Fruit fly (Drosophila melanogaster) whole organism, embryonic: ENCODE results near the gene CG17738.

ENCODE experiments used
- Asciz ChIP-seq: fragments of 200-800 bp; sonication (Bioruptor generic); optimal IDR thresholded peaks from 2 replicates; lab custom pipeline; 2017; ENCODE audit warnings: missing biosample characterization, mild to moderate bottlenecking, missing genetic modification characterization, missing genetic modification reagents
- Atf3 ChIP-seq: fragments of 200-800 bp; sonication (Bioruptor generic); optimal IDR thresholded peaks from 3 replicates; lab custom pipeline; 2016; ENCODE audit warnings: missing biosample characterization, missing genetic modification characterization
- CG10565 ChIP-seq: fragments of 200-800 bp; sonication (Bioruptor generic); optimal IDR thresholded peaks from 3 replicates; lab custom pipeline; 2016; ENCODE audit warnings: missing biosample characterization, mild to moderate bottlenecking, missing genetic modification characterization
- CG12236 ChIP-seq: fragments of 200-800 bp; sonication (Bioruptor generic); optimal IDR thresholded peaks from 2 replicates; lab custom pipeline; 2016; ENCODE audit warnings: missing biosample characterization, missing genetic modification characterization
- CG12299 ChIP-seq: fragments of 200-800 bp; sonication (Bioruptor generic); optimal IDR thresholded peaks from 2 replicates; lab custom pipeline; 2018; ENCODE audit warnings: missing biosample characterization, mild to moderate bottlenecking, missing genetic modification characterization
- CG15011 ChIP-seq: fragments of 200-800 bp; sonication (Bioruptor generic); optimal IDR thresholded peaks from 3 replicates; lab custom pipeline; 2018; ENCODE audit warnings: missing biosample characterization, mild to moderate bottlenecking, missing genetic modification characterization
- CG15073 ChIP-seq: fragments of 200-800 bp; sonication (Bioruptor generic); optimal IDR thresholded peaks from 2 replicates; lab custom pipeline; 2016; ENCODE audit warnings: missing biosample characterization, missing genetic modification characterization
- CG17612 ChIP-seq: fragments of 200-800 bp; sonication (Bioruptor generic); IDR thresholded peaks from 2 replicates; pipeline ENCODE4 v1.3.6; 2022; ENCODE audit warnings: missing biosample characterization, missing genetic modification characterization
- CG18011 ChIP-seq: fragments of 200-800 bp; sonication (Bioruptor generic); optimal IDR thresholded peaks from 2 replicates; lab custom pipeline; 2017; ENCODE audit warnings: missing biosample characterization, missing genetic modification characterization, mild to moderate bottlenecking, moderate library complexity, missing genotype
- CG1832 ChIP-seq: fragments of 200-800 bp; sonication (Bioruptor generic); optimal IDR thresholded peaks from 2 replicates; lab custom pipeline; 2017; ENCODE audit warnings: missing biosample characterization, mild to moderate bottlenecking, missing genetic modification characterization, inconsistent platforms
- CG2889 ChIP-seq: fragments of 200-800 bp; sonication (Bioruptor generic); IDR thresholded peaks from 3 replicates; pipeline ENCODE4 v1.3.6; 2022; ENCODE audit warnings: missing biosample characterization, missing genetic modification characterization
- CG30403 ChIP-seq: fragments of 200-800 bp; sonication (Bioruptor generic); optimal IDR thresholded peaks from 3 replicates; lab custom pipeline; 2016; ENCODE audit warnings: missing biosample characterization, missing genetic modification characterization
- CG31365 ChIP-seq: fragments of 200-800 bp; sonication (Bioruptor generic); optimal IDR thresholded peaks from 2 replicates; lab custom pipeline; 2018; ENCODE audit warnings: missing biosample characterization, mild to moderate bottlenecking, missing genetic modification characterization
- CG3163 ChIP-seq: fragments of 200-800 bp; sonication (Bioruptor generic); optimal IDR thresholded peaks from 3 replicates; lab custom pipeline; 2016; ENCODE audit warnings: missing biosample characterization, missing genetic modification characterization
- CG34224 ChIP-seq: fragments of 200-800 bp; sonication (Bioruptor generic); IDR thresholded peaks from 3 replicates; pipeline ENCODE4 v1.3.6; 2022; ENCODE audit warnings: missing biosample characterization, missing genetic modification characterization; ENCODE audit not compliant: partially characterized antibody
- CG34376 ChIP-seq: fragments of 200-800 bp; sonication (Bioruptor generic); optimal IDR thresholded peaks from 2 replicates; lab custom pipeline; 2018; ENCODE audit warnings: missing biosample characterization, mild to moderate bottlenecking, missing genetic modification characterization
- CG43689 ChIP-seq: fragments of 200-800 bp; sonication (Bioruptor generic); IDR thresholded peaks from 2 replicates; pipeline ENCODE4 v1.3.6; 2022; ENCODE audit warnings: missing biosample characterization, missing genetic modification characterization
- CG4707 ChIP-seq: fragments of 200-800 bp; sonication (Bioruptor generic); optimal IDR thresholded peaks from 2 replicates; lab custom pipeline; 2018; ENCODE audit warnings: missing biosample characterization, mild to moderate bottlenecking, missing genetic modification characterization, moderate library complexity
- CG6854 ChIP-seq: fragments of 200-800 bp; sonication (Bioruptor generic); optimal IDR thresholded peaks from 3 replicates; lab custom pipeline; 2017; ENCODE audit warnings: missing biosample characterization, mild to moderate bottlenecking, missing genetic modification characterization
- CG7745 ChIP-seq: fragments of 200-800 bp; sonication (Bioruptor generic); optimal IDR thresholded peaks from 2 replicates; lab custom pipeline; 2018; ENCODE audit warnings: missing biosample characterization, mild to moderate bottlenecking, missing genetic modification characterization, moderate library complexity
- CG7928 ChIP-seq: fragments of 200-800 bp; sonication (Bioruptor generic); optimal IDR thresholded peaks from 2 replicates; lab custom pipeline; 2017; ENCODE audit warnings: missing biosample characterization, mild to moderate bottlenecking, missing genetic modification characterization
- CG8478 ChIP-seq: fragments of >200 bp; optimal IDR thresholded peaks from 2 replicates; lab custom pipeline; 2018
- CG8944 ChIP-seq: fragments of 200-800 bp; sonication (Bioruptor generic); optimal IDR thresholded peaks from 3 replicates; lab custom pipeline; 2016; ENCODE audit warnings: missing biosample characterization, missing genetic modification characterization
- CTCF ChIP-seq: fragments of 200-800 bp; sonication (Bioruptor generic); optimal IDR thresholded peaks from 2 replicates; lab custom pipeline; 2017; ENCODE audit warnings: missing biosample characterization, mild to moderate bottlenecking, missing genetic modification characterization, moderate library complexity
- Dll ChIP-seq: fragments of 200-800 bp; sonication (Bioruptor generic); IDR thresholded peaks from 4 replicates; pipeline ENCODE4 v1.3.6; 2022; ENCODE audit warnings: missing biosample characterization, missing genetic modification characterization; ENCODE audit not compliant: partially characterized antibody
- Elba2 ChIP-seq: fragments of 200-800 bp; sonication (Bioruptor generic); optimal IDR thresholded peaks from 3 replicates; lab custom pipeline; 2016; ENCODE audit warnings: missing biosample characterization, missing genetic modification characterization
- Fer1 ChIP-seq: fragments of 200-800 bp; sonication (Bioruptor generic); optimal IDR thresholded peaks from 2 replicates; lab custom pipeline; 2017; ENCODE audit warnings: missing biosample characterization, mild to moderate bottlenecking, missing genetic modification characterization
- Gsc ChIP-seq: fragments of 200-800 bp; sonication (Bioruptor generic); IDR thresholded peaks from 2 replicates; pipeline ENCODE4 v1.3.6; 2022; ENCODE audit warnings: missing biosample characterization, missing genetic modification characterization
- HLHmδ ChIP-seq: fragments of 200-800 bp; sonication (Bioruptor generic); optimal IDR thresholded peaks from 2 replicates; lab custom pipeline; 2018; ENCODE audit warnings: missing biosample characterization, mild to moderate bottlenecking, missing genetic modification characterization, moderate library complexity
- Med ChIP-seq: fragments of 200-800 bp; sonication (Bioruptor generic); peaks from one replicate; lab custom pipeline; 2016; ENCODE audit warnings: missing biosample characterization, missing genetic modification characterization, mild to moderate bottlenecking, inconsistent platforms, moderate library complexity
- NFAT ChIP-seq: fragments of 200-800 bp; sonication (Bioruptor generic); IDR thresholded peaks from 2 replicates; pipeline ENCODE4 v1.3.6; 2022; ENCODE audit warnings: missing biosample characterization, missing genetic modification characterization
- Pdp1 ChIP-seq, 2 experiments: fragments of 200-800 bp; sonication (Bioruptor generic); optimal IDR thresholded peaks; 3 replicates each; lab custom pipeline; 2016; ENCODE audit warnings: missing biosample characterization in 2 of 2, missing genetic modification characterization in 2 of 2, mild to moderate bottlenecking in 1 of 2, moderate library complexity in 1 of 2
- Ravus ChIP-seq: fragments of 200-800 bp; sonication (Bioruptor generic); IDR thresholded peaks from 2 replicates; pipeline ENCODE4 v1.3.6; 2022; ENCODE audit warnings: missing biosample characterization, missing genetic modification characterization
- Spps ChIP-seq: fragments of 200-800 bp; sonication (Bioruptor generic); optimal IDR thresholded peaks from 2 replicates; lab custom pipeline; 2018; ENCODE audit warnings: missing biosample characterization, mild to moderate bottlenecking, missing genetic modification characterization
- Sry-β ChIP-seq: fragments of 200-800 bp; sonication (Bioruptor generic); optimal IDR thresholded peaks from 2 replicates; lab custom pipeline; 2018; ENCODE audit warnings: missing biosample characterization, mild to moderate bottlenecking, missing genetic modification characterization, moderate library complexity
- Sry-δ ChIP-seq: fragments of 200-800 bp; sonication (Bioruptor generic); optimal IDR thresholded peaks from 2 replicates; lab custom pipeline; 2016; ENCODE audit warnings: missing biosample characterization, missing genetic modification characterization
- TFAM ChIP-seq: fragments of 200-800 bp; sonication (Bioruptor generic); optimal IDR thresholded peaks from 2 replicates; lab custom pipeline; 2017; ENCODE audit warnings: missing biosample characterization, missing genetic modification characterization, inconsistent platforms
- Xrp1 ChIP-seq: fragments of 200-800 bp; sonication (Bioruptor generic); IDR thresholded peaks from 2 replicates; pipeline ENCODE4 v1.3.6; 2022; ENCODE audit warnings: missing biosample characterization, missing genetic modification characterization
- YL-1 ChIP-seq: fragments of 200-800 bp; sonication (Bioruptor generic); optimal IDR thresholded peaks from 3 replicates; lab custom pipeline; 2017; ENCODE audit warnings: missing biosample characterization, mild to moderate bottlenecking, missing genetic modification characterization
- cato ChIP-seq: fragments of 200-800 bp; sonication (Bioruptor generic); optimal IDR thresholded peaks from 2 replicates; lab custom pipeline; 2016; ENCODE audit warnings: missing biosample characterization, missing genetic modification characterization, borderline replicate concordance
- chm ChIP-seq: fragments of 200-800 bp; sonication (Bioruptor generic); IDR thresholded peaks from 2 replicates; pipeline ENCODE4 v1.3.6; 2022; ENCODE audit warnings: missing biosample characterization, missing genetic modification characterization
- crp ChIP-seq, 2 experiments: fragments of 200-800 bp; sonication (Bioruptor generic); optimal IDR thresholded peaks; 2 replicates in 1 of 2; 3 replicates in 1 of 2; lab custom pipeline; 2017; ENCODE audit warnings: missing biosample characterization in 2 of 2, missing genetic modification characterization in 2 of 2, mild to moderate bottlenecking in 1 of 2, moderate library complexity in 1 of 2
- dmrt11E ChIP-seq: fragments of 200-800 bp; sonication (Bioruptor generic); optimal IDR thresholded peaks from 3 replicates; lab custom pipeline; 2018; ENCODE audit warnings: missing biosample characterization, mild to moderate bottlenecking, missing genetic modification characterization, moderate library complexity
- ewg ChIP-seq: fragments of 200-800 bp; sonication (Bioruptor generic); optimal IDR thresholded peaks from 3 replicates; lab custom pipeline; 2017; ENCODE audit warnings: mild to moderate bottlenecking, missing biosample characterization, missing genetic modification reagents, missing genetic modification characterization
- inv ChIP-seq: fragments of 200-800 bp; sonication (Bioruptor generic); IDR thresholded peaks from 2 replicates; pipeline ENCODE4 v1.3.6; 2022; ENCODE audit warnings: missing biosample characterization, missing genetic modification characterization; ENCODE audit not compliant: partially characterized antibody
- lbe ChIP-seq: fragments of 200-800 bp; sonication (Bioruptor generic); optimal IDR thresholded peaks from 2 replicates; lab custom pipeline; 2016; ENCODE audit warnings: missing biosample characterization, mild to moderate bottlenecking, missing genetic modification characterization
- pros ChIP-seq: fragments of 200-800 bp; sonication (Bioruptor generic); optimal IDR thresholded peaks from 3 replicates; lab custom pipeline; 2019; ENCODE audit warnings: missing biosample characterization, mild to moderate bottlenecking, missing genetic modification characterization, moderate library complexity
- psq ChIP-seq: fragments of 200-800 bp; sonication (Bioruptor generic); optimal IDR thresholded peaks from 2 replicates; lab custom pipeline; 2017; ENCODE audit warnings: missing biosample characterization, missing genetic modification characterization
- salm ChIP-seq: fragments of 200-800 bp; sonication (Bioruptor generic); optimal IDR thresholded peaks from 2 replicates; lab custom pipeline; 2018; ENCODE audit warnings: missing biosample characterization, mild to moderate bottlenecking, missing genetic modification characterization
- ssp ChIP-seq: fragments of 200-800 bp; sonication (Bioruptor generic); IDR thresholded peaks from 2 replicates; pipeline ENCODE4 v1.3.6; 2022; ENCODE audit warnings: missing biosample characterization, missing genetic modification characterization
- z ChIP-seq: fragments of 200-800 bp; sonication (Bioruptor generic); IDR thresholded peaks from 3 replicates; pipeline ENCODE4 v1.3.6; 2022; ENCODE audit warnings: missing biosample characterization, missing genetic modification characterization

The CG17738 gene

DNA sequence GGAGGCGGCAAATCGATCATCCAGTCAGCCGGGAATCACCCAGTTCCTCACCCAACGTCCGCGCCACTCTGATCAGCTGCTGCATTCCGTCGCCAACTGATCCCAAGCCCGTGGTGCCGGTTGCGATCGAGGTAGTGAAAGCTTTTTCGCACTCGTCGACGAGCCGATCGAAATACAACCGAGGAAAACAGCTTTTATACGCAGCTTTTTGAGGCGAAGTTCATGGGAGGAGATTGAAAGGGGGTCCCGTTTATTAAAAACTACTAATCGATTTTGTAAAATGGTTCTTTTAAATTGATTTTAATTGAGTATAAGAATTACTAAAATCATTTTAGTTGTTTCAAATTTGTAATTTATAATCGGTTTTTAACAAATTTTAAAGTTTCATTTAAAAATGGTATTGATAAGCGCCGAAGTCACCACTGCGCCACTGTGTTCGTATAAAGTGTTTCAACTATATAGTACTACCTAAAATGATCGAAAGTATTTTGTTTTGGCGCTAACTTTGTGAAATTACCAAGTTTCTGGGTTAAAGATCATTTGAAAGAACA, 49.2 kb upstream of the CG17738 start, which contains the start of gene CG4860 (continued):
- TF ChIP-seq CG12236 (peak; percentile 65), NFAT (GFP tag; lab: Robert Waterston, UW) (peak; percentile 92), dmrt11E (tag; lab: Kevin White, UChicago) (no peak), Ravus (peak; percentile 40), inv (GFP tag; lab: Robert Waterston, UW) (no peak), Fer1 (GFP tag; lab: Kevin White, UChicago) (no peak), Pdp1 (GFP tag; optimal IDR thresholded peaks at IDR 0.05; lab: Kevin White, UChicago) (peak; percentile 75 to 91), Elba2 (no peak), CG34376 (GFP tag; lab: Kevin White, UChicago) (peak; percentile 55), cato (GFP tag; lab: Kevin White, UChicago) (peak; percentile 58), CG34224 (no peak), salm (tag; lab: Kevin White, UChicago) (peak; percentile 81), CG7745 (tag; lab: Kevin White, UChicago) (no peak), Asciz (GFP tag; lab: Kevin White, UChicago) (no peak), CG3163 (GFP tag; lab: Kevin White, UChicago) (peak; percentile 45), Gsc (GFP tag; lab: Robert Waterston, UW) (no peak), CG17612 (peak; percentile 73), pros (GFP tag; lab: Kevin White, UChicago) (no peak), Dll (GFP tag; lab: Robert Waterston, UW) (no peak), Sry-δ (peak; percentile 34), YL-1 (peak; percentile 16), crp (GFP tag; optimal IDR thresholded peaks at IDR 0.05; lab: Kevin White, UChicago) (peak in 1 of 2 experiments; percentile 61), Atf3 (GFP tag; lab: Kevin White, UChicago) (peak; percentile 75), HLHmδ (no peak), Xrp1 (no peak; the same call in 1 of the 2 replicates), ssp (GFP tag; lab: Robert Waterston, UW) (peak; percentile 68), CG30403 (GFP tag; lab: Kevin White, UChicago) (peak; percentile 95), CTCF (GFP tag; lab: Kevin White, UChicago) (no peak), CG4707 (GFP tag; lab: Kevin White, UChicago) (no peak), CG8478 (no peak), Spps (peak; percentile 6), CG8944 (GFP tag; lab: Kevin White, UChicago) (peak; percentile 84), CG31365 (tag; lab: Kevin White, UChicago) (peak; percentile 42), CG6854 (peak; percentile 62), CG18011 (peak; percentile 79), CG2889 (GFP tag; lab: Robert Waterston, UW) (no peak), CG12299 (tag; lab: Kevin White, UChicago) (peak; percentile 84), CG10565 (peak; percentile 23), lbe (peak; percentile 85), Med (GFP tag; lab: Kevin White, UChicago) (peak; percentile 98), CG15011 (peak; percentile 63), CG7928 (GFP tag; lab: Kevin White, UChicago) (peak; percentile 57), CG1832 (no peak), psq (GFP tag; lab: Kevin White, UChicago) (peak; percentile 50), ewg (GFP tag; lab: Kevin White, UChicago) (peak; percentile 58), TFAM (GFP tag; lab: Kevin White, UChicago) (peak; percentile 49), CG43689 (peak; percentile 63), chm (GFP tag; lab: Robert Waterston, UW) (0 out of 2 replicates have a peak, but pooled peaks have one; percentile 23), CG15073 (GFP tag; lab: Kevin White, UChicago) (peak; percentile 1), z (GFP tag; lab: Robert Waterston, UW) (no peak), Sry-β (no peak)
